Worm (Caenorhabditis elegans): ENCODE measurements around the gene F13H8.12.
A peak's percentile ranks its signal among the peaks of the same experiment; 100 is the strongest.

The F13H8.12 gene

DNA sequence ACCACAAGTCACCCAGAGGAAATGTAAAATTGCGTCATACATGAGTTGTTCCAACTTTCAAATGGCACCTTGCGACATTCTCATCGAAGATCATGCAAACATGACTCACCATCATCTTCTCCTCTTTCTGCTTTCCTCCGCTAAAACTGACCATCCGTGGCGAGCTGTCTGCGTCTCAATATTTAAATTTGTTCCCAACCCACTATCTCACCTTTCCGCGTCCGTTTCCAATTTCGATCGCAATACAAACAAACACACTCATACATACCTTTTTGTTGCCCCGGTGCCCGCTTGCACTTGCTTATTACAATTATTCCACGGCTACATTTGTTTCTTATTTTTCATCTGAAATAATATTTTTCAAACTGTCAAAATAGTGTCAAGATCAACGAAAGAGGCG lies 1.6 kb upstream of the F13H8.12 start, which contains the start of gene nmgp-1:
Gene nmgp-1 (plus strand): TSS at position 174 of the 400 bp plus-strand sequence.
- no peak for TF ChIP-seq daf-16 (GFP tag; optimal IDR thresholded peaks at IDR 0.05)
- TF ChIP-seq daf-16 (tag; optimal IDR thresholded peaks at IDR 0.05), result peak; percentile 55
- peak; percentile 42 for TF ChIP-seq mes-2 (tag; optimal IDR thresholded peaks at IDR 0.05; ENCODE audit: poor library complexity, severe bottlenecking)
- TF ChIP-seq lin-15B (tag; optimal IDR thresholded peaks at IDR 0.05), result no peak
- peak; percentile 76 for TF ChIP-seq aha-1 (tag)
- no peak for TF ChIP-seq Y5F2A.4 (GFP tag; optimal IDR thresholded peaks at IDR 0.05)
- TF ChIP-seq nhr-6 (tag; optimal IDR thresholded peaks at IDR 0.05), result peak; percentile 38
- peak; percentile 30 for TF ChIP-seq dve-1 (tag; optimal IDR thresholded peaks at IDR 0.05; ENCODE audit: insufficient read depth)
- peak; percentile 36 for TF ChIP-seq hlh-11 (tag; optimal IDR thresholded peaks at IDR 0.05)
- TF ChIP-seq hlh-30 (tag; optimal IDR thresholded peaks at IDR 0.05; ENCODE audit: insufficient read depth), result peak; percentile 1

DNA sequence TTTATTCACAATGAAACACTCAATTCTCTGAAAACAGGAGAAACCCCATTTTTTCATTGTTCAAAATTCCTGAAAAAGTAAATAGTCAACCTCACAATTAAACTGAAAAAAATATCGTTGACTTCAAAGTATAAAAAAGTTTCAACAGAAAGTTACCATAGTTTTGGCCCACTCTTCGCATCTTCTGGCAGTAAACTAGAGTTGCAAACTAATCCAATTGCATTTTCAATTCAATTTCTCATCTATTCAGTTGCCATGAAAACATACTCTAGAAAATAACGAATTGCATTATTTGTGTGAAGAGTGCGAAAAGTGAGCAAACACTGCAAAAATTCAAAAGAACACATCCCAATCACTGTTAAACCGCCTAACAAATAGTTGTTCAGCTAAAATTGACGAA lies 1.4 kb downstream of the F13H8.12 start, which contains the start of gene F13H8.3:
Gene F13H8.3 (plus strand): TSS at position 301 of the 400 bp plus-strand sequence.
- no peak for TF ChIP-seq mdl-1 (tag; optimal IDR thresholded peaks at IDR 0.05)
- TF ChIP-seq dmd-6 (GFP tag; IDR thresholded peaks at IDR 0.05), result no peak
- no peak for TF ChIP-seq ces-1 (GFP tag; optimal IDR thresholded peaks at IDR 0.05)
- TF ChIP-seq dve-1 (tag; optimal IDR thresholded peaks at IDR 0.05; ENCODE audit: insufficient read depth), result no peak
- TF ChIP-seq ceh-62 (tag; optimal IDR thresholded peaks at IDR 0.05), result no peak
- TF ChIP-seq lsy-2 (tag; optimal IDR thresholded peaks at IDR 0.05), result no peak
- no peak for TF ChIP-seq spr-3 (GFP tag; optimal IDR thresholded peaks at IDR 0.05)
- TF ChIP-seq nhr-102 (tag; optimal IDR thresholded peaks at IDR 0.05), result no peak
- no peak for TF ChIP-seq mxl-3 (GFP tag; optimal IDR thresholded peaks at IDR 0.05)
- no peak for TF ChIP-seq Y75B8A.6 (GFP tag; IDR thresholded peaks at IDR 0.05)
- no peak for TF ChIP-seq zfp-2 (tag; optimal IDR thresholded peaks at IDR 0.05)

DNA sequence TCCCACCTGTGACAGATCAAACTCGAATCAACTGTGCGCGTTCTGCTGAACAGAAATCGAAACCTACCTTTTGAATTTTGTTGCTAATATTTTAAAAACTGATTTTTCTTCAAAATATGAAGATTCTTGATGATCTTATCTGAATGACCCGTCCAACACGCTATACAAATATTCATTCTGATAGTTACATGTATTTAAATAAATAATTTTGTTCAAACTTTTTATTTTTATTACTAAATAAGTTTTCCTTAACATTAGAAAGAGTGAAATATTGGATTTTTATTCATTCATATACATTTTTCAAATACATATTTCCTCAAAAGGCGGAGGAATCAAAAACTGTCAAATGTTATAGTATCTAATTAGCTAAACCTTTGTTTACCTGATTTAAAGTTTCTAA lies 5.7 kb downstream of the F13H8.12 start, which contains the start of gene F13H8.8:
Gene F13H8.8 (minus strand): TSS at position 101 of the 400 bp plus-strand sequence.
- no peak for TF ChIP-seq lir-3 (tag; optimal IDR thresholded peaks at IDR 0.05)
- TF ChIP-seq jun-1 (tag; optimal IDR thresholded peaks at IDR 0.05), result no peak

- TF ChIP-seq ctbp-1 (GFP tag; IDR thresholded peaks at IDR 0.05) (peak; percentile 91), vab-7 (GFP tag; IDR thresholded peaks at IDR 0.05) (peak; percentile 77), ZK337.2 (GFP tag; IDR thresholded peaks at IDR 0.05) (peak; percentile 70; the same call in 1 of the 2 replicates), ceh-32 (tag; optimal IDR thresholded peaks at IDR 0.05; ENCODE audit: poor library complexity) (no peak), zfp-3 (GFP tag; conservative IDR thresholded peaks at IDR 0.05) (0 out of 2 replicates have a peak, but pooled peaks have one; percentile 17), zfp-2 (tag; optimal IDR thresholded peaks at IDR 0.05) (no peak), nhr-48 (tag; optimal IDR thresholded peaks at IDR 0.05) (peak; percentile 22), ceh-82 (tag; optimal IDR thresholded peaks at IDR 0.05) (no peak), mxl-2 (GFP tag; conservative IDR thresholded peaks at IDR 0.05) (0 out of 2 replicates have a peak, but pooled peaks have one; percentile 35), ceh-20 (GFP tag; IDR thresholded peaks at IDR 0.05) (peak; percentile 77), daf-16 (GFP tag; optimal IDR thresholded peaks at IDR 0.05) (peak in 1 of 2 experiments; percentile 5), daf-16 (tag; optimal IDR thresholded peaks at IDR 0.05) (peak; percentile 6), egl-27 (tag; optimal IDR thresholded peaks at IDR 0.05) (no peak), mxl-3 (GFP tag; optimal IDR thresholded peaks at IDR 0.05) (peak; percentile 20), gei-8 (GFP tag; optimal IDR thresholded peaks at IDR 0.05) (no peak), tra-1 (GFP tag; IDR thresholded peaks at IDR 0.05) (peak; percentile 62; the same call in 1 of the 2 replicates), Y48G9A.11 (GFP tag; IDR thresholded peaks at IDR 0.05) (peak; percentile 70), mep-1 (tag; optimal IDR thresholded peaks at IDR 0.05) (peak; percentile 81), nhr-11 (tag; optimal IDR thresholded peaks at IDR 0.05) (peak; percentile 27), lin-29 (GFP tag; IDR thresholded peaks at IDR 0.05) (0 out of 2 replicates have a peak, but pooled peaks have one; percentile 11), php-3 (GFP tag; IDR thresholded peaks at IDR 0.05) (0 out of 2 replicates have a peak, but pooled peaks have one; percentile 36), snpc-1.2 (GFP tag; IDR thresholded peaks at IDR 0.05) (peak; percentile 61; the same call in 1 of the 2 replicates), nhr-42 (GFP tag; IDR thresholded peaks at IDR 0.05) (peak; percentile 67; the same call in 1 of the 2 replicates), hlh-30 (tag; optimal IDR thresholded peaks at IDR 0.05; ENCODE audit: insufficient read depth) (peak; percentile 68), hlh-11 (tag; optimal IDR thresholded peaks at IDR 0.05) (peak; percentile 67), T20F7.1 (GFP tag; optimal IDR thresholded peaks at IDR 0.05) (peak; percentile 63), hmg-1.1 (GFP tag; IDR thresholded peaks at IDR 0.05) (peak; percentile 90)
Measured at ce11 chrII:6269805-6270414, 7.6 kb downstream of the F13H8.12 start, which contains the start of gene F13H8.2. Gene F13H8.2, plus strand, starts transcription at chrII:6270364.

Measured in whole organism, L4 larva.